Fruit fly (Drosophila melanogaster) whole organism, wandering third instar larva: Measurements from ENCODE around the gene CG44158.
A peak's percentile ranks its signal among the peaks of the same experiment; 100 is the strongest.

Experiments used
- Abd-B ChIP-seq: fragments of >200 bp; optimal IDR thresholded peaks from 2 replicates; lab custom pipeline; 2017; ENCODE audit warnings: missing biosample characterization, missing genetic modification characterization
- CG32264 ChIP-seq: fragments of 200-800 bp; sonication (Bioruptor generic); optimal IDR thresholded peaks from 2 replicates; lab custom pipeline; 2016; ENCODE audit warnings: missing biosample characterization, missing genetic modification characterization
- CG9705 ChIP-seq: fragments of 200-800 bp; sonication (Bioruptor generic); optimal IDR thresholded peaks from 2 replicates; lab custom pipeline; 2018; ENCODE audit warnings: missing biosample characterization, mild to moderate bottlenecking, missing genetic modification characterization
- CrebA ChIP-seq: fragments of 200-800 bp; sonication (Bioruptor generic); optimal IDR thresholded peaks from 2 replicates; lab custom pipeline; 2016; ENCODE audit warnings: missing biosample characterization, mild to moderate bottlenecking, missing genetic modification characterization, borderline replicate concordance
- Dfd ChIP-seq: fragments of >200 bp; optimal IDR thresholded peaks from 2 replicates; lab custom pipeline; 2017; ENCODE audit warnings: missing biosample characterization, missing genetic modification characterization
- Dif ChIP-seq: fragments of 200-275, 200-300 bp; sonication (Bioruptor generic); optimal IDR thresholded peaks from 2 replicates; lab custom pipeline; 2018; ENCODE audit warnings: missing biosample characterization, missing genetic modification characterization; ENCODE audit not compliant: partially characterized antibody
- GATAd ChIP-seq: sonication (Bioruptor generic); optimal IDR thresholded peaks from 2 replicates; lab custom pipeline; 2016; ENCODE audit warnings: missing biosample characterization, missing genetic modification characterization
- HLH106 ChIP-seq: fragments of 200-800 bp; optimal IDR thresholded peaks from 3 replicates; lab custom pipeline; 2019; ENCODE audit warnings: missing biosample characterization, mild to moderate bottlenecking, missing genetic modification characterization, moderate library complexity
- Hnf4 ChIP-seq: fragments of 200-800 bp; sonication (Bioruptor generic); optimal IDR thresholded peaks from 2 replicates; lab custom pipeline; 2016; ENCODE audit warnings: missing biosample characterization, mild to moderate bottlenecking, missing genetic modification characterization
- Hr78 ChIP-seq: fragments of >200 bp; optimal IDR thresholded peaks from 2 replicates; lab custom pipeline; 2017; ENCODE audit warnings: missing biosample characterization, missing genetic modification characterization
- Hr83 ChIP-seq: fragments of 200-300 bp; sonication (Bioruptor generic); optimal IDR thresholded peaks from 2 replicates; lab custom pipeline; 2016; ENCODE audit warnings: missing biosample characterization, mild to moderate bottlenecking, missing genetic modification characterization, moderate library complexity; ENCODE audit not compliant: poor library complexity, severe bottlenecking
- Jra ChIP-seq: sonication (Bioruptor generic); optimal IDR thresholded peaks from 2 replicates; lab custom pipeline; 2016; ENCODE audit warnings: missing biosample characterization, missing genetic modification characterization
- Mio ChIP-seq: sonication (Bioruptor generic); optimal IDR thresholded peaks from 2 replicates; lab custom pipeline; 2016; ENCODE audit warnings: missing biosample characterization, missing genetic modification characterization
- Myc ChIP-seq: fragments of >200 bp; optimal IDR thresholded peaks from 2 replicates; lab custom pipeline; 2017
- N ChIP-seq: fragments of >200 bp; optimal IDR thresholded peaks from 2 replicates; lab custom pipeline; 2018; ENCODE audit warnings: missing biosample characterization, missing external identifiers, missing genetic modification characterization
- OdsH ChIP-seq: fragments of 200-800 bp; sonication (Bioruptor generic); optimal IDR thresholded peaks from 2 replicates; lab custom pipeline; 2016; ENCODE audit warnings: missing biosample characterization, mild to moderate bottlenecking, missing genetic modification characterization
- Rel ChIP-seq, 2 experiments: fragments of 200-800 bp; sonication (Bioruptor generic) in 1 of 2; optimal IDR thresholded peaks; 2 replicates in 1 of 2; 3 replicates in 1 of 2; lab custom pipeline; 2016 to 2019; ENCODE audit warnings: mild to moderate bottlenecking in 2 of 2, missing biosample characterization in 2 of 2, missing genetic modification characterization in 2 of 2, moderate library complexity in 1 of 2
- Sp1 ChIP-seq: fragments of 200-800 bp; sonication (Bioruptor generic); optimal IDR thresholded peaks from 3 replicates; lab custom pipeline; 2019; ENCODE audit warnings: missing biosample characterization, mild to moderate bottlenecking, missing genetic modification characterization, moderate library complexity
- Vsx2 ChIP-seq: fragments of 200-300, 225-300 bp; sonication (Bioruptor generic); optimal IDR thresholded peaks from 2 replicates; lab custom pipeline; 2018; ENCODE audit warnings: missing biosample characterization, missing genetic modification characterization; ENCODE audit not compliant: partially characterized antibody
- br ChIP-seq: fragments of 200-800 bp; sonication (Bioruptor generic); optimal IDR thresholded peaks from 2 replicates; lab custom pipeline; 2016; ENCODE audit warnings: missing biosample characterization, missing genetic modification characterization
- brk ChIP-seq: fragments of 200-800 bp; sonication (Bioruptor generic); optimal IDR thresholded peaks from 2 replicates; lab custom pipeline; 2016; ENCODE audit warnings: missing biosample characterization, mild to moderate bottlenecking, missing genetic modification characterization
- dl ChIP-seq, 2 experiments: fragments of 175-275, 200-275 bp in 1 of 2; fragments of 200-275 bp in 1 of 2; sonication (Bioruptor generic); optimal IDR thresholded peaks; lab custom pipeline; 2018; ENCODE audit warnings: mild to moderate bottlenecking in 2 of 2, missing biosample characterization in 2 of 2, missing genetic modification characterization in 2 of 2, moderate library complexity in 2 of 2; ENCODE audit not compliant: partially characterized antibody in 2 of 2, insufficient read depth in 1 of 2
- dmrt93B ChIP-seq: fragments of 200-800 bp; sonication (Bioruptor generic); optimal IDR thresholded peaks from 2 replicates; lab custom pipeline; 2018; ENCODE audit warnings: missing biosample characterization, mild to moderate bottlenecking, missing genetic modification characterization
- dsf ChIP-seq: sonication (Bioruptor generic); optimal IDR thresholded peaks from 2 replicates; lab custom pipeline; 2016; ENCODE audit warnings: missing biosample characterization, missing genetic modification characterization, borderline replicate concordance
- ey ChIP-seq: fragments of 200-800 bp; sonication (Bioruptor generic); optimal IDR thresholded peaks from 2 replicates; lab custom pipeline; 2016; ENCODE audit warnings: missing biosample characterization, missing genetic modification characterization
- foxo ChIP-seq, 2 experiments: fragments of 200-800 bp; sonication (Bioruptor generic); optimal IDR thresholded peaks; 2 replicates in 1 of 2; 3 replicates in 1 of 2; lab custom pipeline; 2016 to 2017; ENCODE audit warnings: missing biosample characterization in 2 of 2, missing genetic modification characterization in 2 of 2
- fru ChIP-seq: fragments of 200-800 bp; sonication (Bioruptor generic); optimal IDR thresholded peaks from 3 replicates; lab custom pipeline; 2016; ENCODE audit warnings: missing biosample characterization, mild to moderate bottlenecking, missing genetic modification characterization
- h ChIP-seq: fragments of 200-800 bp; sonication (Bioruptor generic); optimal IDR thresholded peaks from 3 replicates; lab custom pipeline; 2016; ENCODE audit warnings: missing biosample characterization, mild to moderate bottlenecking, missing genetic modification characterization
- jim ChIP-seq: fragments of 175-275, 200-325 bp; sonication (Bioruptor generic); optimal IDR thresholded peaks from 2 replicates; lab custom pipeline; 2016; ENCODE audit warnings: missing biosample characterization, mild to moderate bottlenecking, missing genetic modification characterization
- lola ChIP-seq: fragments of >200 bp; optimal IDR thresholded peaks from 2 replicates; lab custom pipeline; 2017; ENCODE audit warnings: missing biosample characterization, missing genetic modification characterization
- pan ChIP-seq: fragments of >200 bp; optimal IDR thresholded peaks from 2 replicates; lab custom pipeline; 2017
- psq ChIP-seq: fragments of 200-800 bp; sonication (Bioruptor generic); optimal IDR thresholded peaks from 3 replicates; lab custom pipeline; 2017; ENCODE audit warnings: missing biosample characterization, mild to moderate bottlenecking, missing genetic modification characterization, moderate library complexity
- rgr ChIP-seq: fragments of 200-800 bp; sonication (Bioruptor generic); optimal IDR thresholded peaks from 3 replicates; lab custom pipeline; 2016; ENCODE audit warnings: missing biosample characterization, mild to moderate bottlenecking, missing genetic modification characterization
- sage ChIP-seq: fragments of 200-800 bp; sonication (Bioruptor generic); optimal IDR thresholded peaks from 2 replicates; lab custom pipeline; 2016; ENCODE audit warnings: missing biosample characterization, mild to moderate bottlenecking, missing genetic modification characterization
- sv ChIP-seq: fragments of 200-800 bp; sonication (Bioruptor generic); optimal IDR thresholded peaks from 3 replicates; lab custom pipeline; 2016; ENCODE audit warnings: missing biosample characterization, missing genetic modification characterization
- tai ChIP-seq: sonication (Bioruptor generic); optimal IDR thresholded peaks from 2 replicates; lab custom pipeline; 2016; ENCODE audit warnings: missing biosample characterization, missing genetic modification characterization
- usp ChIP-seq: fragments of >200 bp; optimal IDR thresholded peaks from 2 replicates; lab custom pipeline; 2017; ENCODE audit warnings: missing biosample characterization, missing genetic modification characterization
- woc ChIP-seq: sonication (Bioruptor generic); optimal IDR thresholded peaks from 2 replicates; lab custom pipeline; 2016; ENCODE audit warnings: missing biosample characterization, mild to moderate bottlenecking, missing genetic modification characterization

Gene CG44158

dm6 chr3R:18167416-18168237, 41.0 kb upstream of the CG44158 start, which contains the start of gene wrd:
Gene wrd (plus strand): TSS chr3R:18167757.
- TF ChIP-seq woc (GFP tag; lab: Kevin White, UChicago) (peak; percentile 9), HLH106 (tag; lab: Kevin White, UChicago) (peak; percentile 34), jim (GFP tag; lab: Kevin White, UChicago) (no peak), psq (GFP tag; lab: Kevin White, UChicago) (no peak), OdsH (GFP tag; lab: Kevin White, UChicago) (no peak), brk (GFP tag; lab: Kevin White, UChicago) (no peak), fru (GFP tag; lab: Kevin White, UChicago) (peak; percentile 36), foxo (GFP tag; optimal IDR thresholded peaks at IDR 0.05; lab: Kevin White, UChicago) (peak in 1 of 2 experiments; percentile 52), Sp1 (peak; percentile 9), Rel (GFP tag; optimal IDR thresholded peaks at IDR 0.05; lab: Kevin White, UChicago) (no peak), Rel (tag; optimal IDR thresholded peaks at IDR 0.05; lab: Kevin White, UChicago) (peak; percentile 14), dsf (GFP tag; lab: Kevin White, UChicago) (no peak), Vsx2 (no peak), rgr (GFP tag; lab: Kevin White, UChicago) (peak; percentile 9), CrebA (no peak), br (GFP tag; lab: Kevin White, UChicago) (peak; percentile 18), dmrt93B (no peak), h (GFP tag; lab: Kevin White, UChicago) (peak; percentile 22), Hr83 (GFP tag; lab: Kevin White, UChicago) (no peak), Hnf4 (GFP tag; lab: Kevin White, UChicago) (peak; percentile 10)

dm6 chr3R:18168398-18168797, 40.2 kb upstream of the CG44158 start:
- no peak for TF ChIP-seq Hr78 (GFP tag; lab: Kevin White, UChicago)
- no peak for TF ChIP-seq usp (GFP tag; lab: Kevin White, UChicago)
- no peak for TF ChIP-seq Dfd (GFP tag; lab: Kevin White, UChicago)
- peak; percentile 86 for TF ChIP-seq Vsx2
- peak; percentile 41 for TF ChIP-seq Sp1
- no peak for TF ChIP-seq sage
- no peak for TF ChIP-seq lola (GFP tag; lab: Kevin White, UChicago)
- TF ChIP-seq Rel (GFP tag; optimal IDR thresholded peaks at IDR 0.05; lab: Kevin White, UChicago) = no peak
- TF ChIP-seq Rel (tag; optimal IDR thresholded peaks at IDR 0.05; lab: Kevin White, UChicago) = peak; percentile 8
- peak; percentile 58 for TF ChIP-seq rgr (GFP tag; lab: Kevin White, UChicago)
- TF ChIP-seq Abd-B (GFP tag; lab: Kevin White, UChicago) = no peak
- TF ChIP-seq jim (GFP tag; lab: Kevin White, UChicago) = peak; percentile 1
- peak; percentile 31 for TF ChIP-seq fru (GFP tag; lab: Kevin White, UChicago)
- no peak for TF ChIP-seq tai
- TF ChIP-seq CG32264 (GFP tag; lab: Kevin White, UChicago) = no peak
- TF ChIP-seq pan (lab: Kevin White, UChicago) = no peak
- peak; percentile 10 for TF ChIP-seq Jra
- no peak for TF ChIP-seq GATAd (GFP tag; lab: Kevin White, UChicago)
- peak; percentile 70 for TF ChIP-seq Hr83 (GFP tag; lab: Kevin White, UChicago)
- no peak for TF ChIP-seq CrebA
- TF ChIP-seq Dif (GFP tag; lab: Kevin White, UChicago) = peak; percentile 98
- TF ChIP-seq dl (GFP tag; optimal IDR thresholded peaks at IDR 0.05; lab: Kevin White, UChicago; ENCODE audit: insufficient read depth in 1 of 2, partially characterized antibody in 2 of 2) = peak; percentile 97
- peak; percentile 29 for TF ChIP-seq h (GFP tag; lab: Kevin White, UChicago)
- TF ChIP-seq Mio = no peak
- TF ChIP-seq dsf (GFP tag; lab: Kevin White, UChicago) = no peak
- TF ChIP-seq N = no peak
- TF ChIP-seq OdsH (GFP tag; lab: Kevin White, UChicago) = peak; percentile 36
- TF ChIP-seq psq (GFP tag; lab: Kevin White, UChicago) = peak; percentile 40
- no peak for TF ChIP-seq brk (GFP tag; lab: Kevin White, UChicago)
- no peak for TF ChIP-seq dmrt93B
- TF ChIP-seq br (GFP tag; lab: Kevin White, UChicago) = no peak
- no peak for TF ChIP-seq CG9705 (GFP tag; lab: Kevin White, UChicago)
- TF ChIP-seq HLH106 (tag; lab: Kevin White, UChicago) = peak; percentile 34
- TF ChIP-seq woc (GFP tag; lab: Kevin White, UChicago) = no peak
- peak; percentile 6 for TF ChIP-seq Hnf4 (GFP tag; lab: Kevin White, UChicago)
- peak in 1 of 2 experiments; percentile 17 for TF ChIP-seq foxo (GFP tag; optimal IDR thresholded peaks at IDR 0.05; lab: Kevin White, UChicago)
- TF ChIP-seq ey (GFP tag; lab: Kevin White, UChicago) = no peak
- no peak for TF ChIP-seq Myc
- TF ChIP-seq sv (GFP tag; lab: Kevin White, UChicago) = no peak
- TF ChIP-seq, all 38 proteins: peak for 16
